Worm (Caenorhabditis elegans) whole organism, young adult: ENCODE data around the gene haly-1.
A peak's percentile ranks its signal among the peaks of the same experiment; 100 is the strongest.

Source experiments
- B0336.3 ChIP-seq: fragments of 200-800 bp; sonication (Bioruptor generic); IDR thresholded peaks from 2 replicates; pipeline ENCODE4 v1.3.6; 2022; ENCODE audit warnings: missing genetic modification characterization, missing compliant biosample characterization
- C17E4.6 ChIP-seq: fragments of 200-800 bp; sonication (Bioruptor generic); IDR thresholded peaks from 2 replicates; pipeline ENCODE4 v1.3.6; 2022; ENCODE audit warnings: missing genetic modification reagents, missing genetic modification characterization, missing compliant biosample characterization
- D2030.7 ChIP-seq: fragments of 200-800 bp; sonication (Bioruptor generic); IDR thresholded peaks from 2 replicates; pipeline ENCODE4 v1.3.6; 2022; ENCODE audit warnings: missing genetic modification reagents, missing genetic modification characterization, missing compliant biosample characterization
- F49E8.2 ChIP-seq: sonication (generic microtip); optimal IDR thresholded peaks from 3 replicates; lab custom pipeline; 2017; ENCODE audit warnings: missing genetic modification characterization, mild to moderate bottlenecking, missing compliant biosample characterization, antibody characterized with exemption, moderate library complexity; ENCODE audit not compliant: insufficient read depth
- F57A8.1 ChIP-seq: fragments of 200-800 bp; sonication (Bioruptor generic); optimal IDR thresholded peaks from 2 replicates; lab custom pipeline; 2018; ENCODE audit warnings: mild to moderate bottlenecking, missing genetic modification characterization, moderate library complexity, missing compliant biosample characterization
- F57C9.4 ChIP-seq: sonication (generic microtip); optimal IDR thresholded peaks from 2 replicates; lab custom pipeline; 2017; ENCODE audit warnings: mild to moderate bottlenecking, missing genetic modification characterization, missing compliant biosample characterization
- Y79H2A.3 ChIP-seq: fragments of 200-800 bp; sonication (Bioruptor generic); conservative IDR thresholded peaks from 2 replicates; pipeline ENCODE4 v1.3.6; 2022; ENCODE audit warnings: missing genetic modification reagents, missing genetic modification characterization, missing compliant biosample characterization
- Y95B8A.8 ChIP-seq: fragments of 200-800 bp; sonication (Bioruptor generic); IDR thresholded peaks from 2 replicates; pipeline ENCODE4 v1.3.6; 2022; ENCODE audit warnings: missing genetic modification reagents, missing genetic modification characterization, missing compliant biosample characterization
- akir-1 ChIP-seq: fragments of 200-800 bp; sonication (Bioruptor generic); optimal IDR thresholded peaks from 2 replicates; lab custom pipeline; 2018; ENCODE audit warnings: mild to moderate bottlenecking, missing genetic modification characterization, moderate library complexity, missing compliant biosample characterization
- atf-7 ChIP-seq: sonication (generic microtip); optimal IDR thresholded peaks from 2 replicates; lab custom pipeline; 2017; ENCODE audit warnings: mild to moderate bottlenecking, missing genetic modification characterization, missing compliant biosample characterization
- athp-1 ChIP-seq: sonication (generic microtip); optimal IDR thresholded peaks from 2 replicates; lab custom pipeline; 2017; ENCODE audit warnings: mild to moderate bottlenecking, missing genetic modification characterization, missing compliant biosample characterization
- attf-5 ChIP-seq: fragments of 200-800 bp; sonication (Bioruptor generic); optimal IDR thresholded peaks from 2 replicates; lab custom pipeline; 2018; ENCODE audit warnings: mild to moderate bottlenecking, missing genetic modification characterization, missing compliant biosample characterization
- bed-1 ChIP-seq: fragments of 200-800 bp; sonication (Bioruptor generic); IDR thresholded peaks from 2 replicates; pipeline ENCODE4 v1.3.6; 2022; ENCODE audit warnings: missing genetic modification reagents, missing genetic modification characterization, missing compliant biosample characterization
- ceh-91 ChIP-seq: fragments of 200-800 bp; sonication (Bioruptor generic); IDR thresholded peaks from 2 replicates; pipeline ENCODE4 v1.3.6; 2022; ENCODE audit warnings: missing genetic modification reagents, missing genetic modification characterization, missing compliant biosample characterization
- dox-1 ChIP-seq: fragments of 200-800 bp; sonication (Bioruptor generic); IDR thresholded peaks from 2 replicates; pipeline ENCODE4 v1.3.6; 2022; ENCODE audit warnings: missing genetic modification reagents, missing genetic modification characterization, missing compliant biosample characterization
- efl-1 ChIP-seq: fragments of 150-350 bp; optimal IDR thresholded peaks from 2 replicates; lab custom pipeline; 2014; ENCODE audit warnings: missing biosample characterization, missing genetic modification reagents, missing genetic modification characterization
- fkh-3 ChIP-seq: sonication (generic microtip); optimal IDR thresholded peaks from 2 replicates; lab custom pipeline; 2016; ENCODE audit warnings: mild to moderate bottlenecking, missing genetic modification characterization, missing compliant biosample characterization
- hlh-26 ChIP-seq: fragments of 200-800 bp; sonication (Bioruptor generic); conservative IDR thresholded peaks from 2 replicates; pipeline ENCODE4 v1.3.6; 2022; ENCODE audit warnings: missing genetic modification reagents, missing genetic modification characterization, missing compliant biosample characterization
- hmg-20 ChIP-seq: fragments of 200-800 bp; sonication (Bioruptor generic); IDR thresholded peaks from 2 replicates; pipeline ENCODE4 v1.3.6; 2022; ENCODE audit warnings: missing genetic modification reagents, missing genetic modification characterization, missing compliant biosample characterization
- hrde-1 ChIP-seq: sonication (generic microtip); optimal IDR thresholded peaks from 2 replicates; lab custom pipeline; 2016; ENCODE audit warnings: missing genetic modification characterization, mild to moderate bottlenecking, missing compliant biosample characterization, moderate library complexity, missing genotype, missing genetic modification reagents, borderline replicate concordance
- lag-1 ChIP-seq: fragments of 200-800 bp; sonication (Bioruptor generic); IDR thresholded peaks from 2 replicates; pipeline ENCODE4 v1.3.6; 2022; ENCODE audit warnings: missing genetic modification reagents, missing genetic modification characterization, missing compliant biosample characterization
- lin-40 ChIP-seq: sonication (generic microtip); optimal IDR thresholded peaks from 2 replicates; lab custom pipeline; 2016; ENCODE audit warnings: missing genetic modification characterization, mild to moderate bottlenecking, missing compliant biosample characterization, missing genotype, missing genetic modification reagents
- lin-54 ChIP-seq: fragments of 200-800 bp; sonication (Bioruptor generic); optimal IDR thresholded peaks from 2 replicates; lab custom pipeline; 2018; ENCODE audit warnings: mild to moderate bottlenecking, missing genetic modification characterization, missing compliant biosample characterization
- lir-1 ChIP-seq: fragments of 200-800 bp; sonication (Bioruptor generic); conservative IDR thresholded peaks from 2 replicates; pipeline ENCODE4 v1.3.6; 2022; ENCODE audit warnings: missing genetic modification reagents, missing genetic modification characterization, missing compliant biosample characterization
- lsl-1 ChIP-seq: fragments of 200-800 bp; sonication (Bioruptor generic); optimal IDR thresholded peaks from 2 replicates; lab custom pipeline; 2018; ENCODE audit warnings: mild to moderate bottlenecking, missing genetic modification characterization, moderate library complexity, missing compliant biosample characterization
- madf-6 ChIP-seq: fragments of 200-800 bp; sonication (Bioruptor generic); IDR thresholded peaks from 2 replicates; pipeline ENCODE4 v1.3.6; 2022; ENCODE audit warnings: missing genetic modification reagents, missing genetic modification characterization, missing compliant biosample characterization
- mes-4 ChIP-seq: sonication (generic microtip); optimal IDR thresholded peaks from 2 replicates; lab custom pipeline; 2016; ENCODE audit warnings: missing genotype, missing genetic modification characterization, missing compliant biosample characterization
- mxl-1 ChIP-seq: sonication (generic microtip); optimal IDR thresholded peaks from 2 replicates; lab custom pipeline; 2016; ENCODE audit warnings: missing genetic modification characterization, missing compliant biosample characterization
- nfyb-1 ChIP-seq: fragments of 200-800 bp; sonication (Bioruptor generic); IDR thresholded peaks from 2 replicates; pipeline ENCODE4 v1.3.6; 2022; ENCODE audit warnings: missing genetic modification reagents, missing genetic modification characterization, missing compliant biosample characterization
- nhr-27 ChIP-seq: fragments of 200-800 bp; sonication (Bioruptor generic); optimal IDR thresholded peaks from 2 replicates; lab custom pipeline; 2018; ENCODE audit warnings: mild to moderate bottlenecking, missing genetic modification characterization, moderate library complexity, missing compliant biosample characterization
- nhr-80 ChIP-seq: sonication (generic microtip); optimal IDR thresholded peaks from 2 replicates; lab custom pipeline; 2016; ENCODE audit warnings: missing genetic modification characterization, missing compliant biosample characterization
- pbrm-1 ChIP-seq: fragments of 200-800 bp; sonication (Bioruptor generic); IDR thresholded peaks from 2 replicates; pipeline ENCODE4 v1.3.6; 2022; ENCODE audit warnings: missing genetic modification reagents, missing genetic modification characterization, missing compliant biosample characterization
- pha-4 ChIP-seq: fragments of 150-350 bp; sonication (generic microtip); optimal IDR thresholded peaks from 2 replicates; lab custom pipeline; 2014; ENCODE audit warnings: missing biosample characterization, missing genetic modification reagents, missing genetic modification characterization
- sdz-38 ChIP-seq: sonication (generic microtip); optimal IDR thresholded peaks from 2 replicates; lab custom pipeline; 2016; ENCODE audit warnings: missing genotype, missing genetic modification characterization, missing compliant biosample characterization
- sea-2 ChIP-seq: fragments of 200-800 bp; sonication (Bioruptor generic); IDR thresholded peaks from 2 replicates; pipeline ENCODE4 v1.3.6; 2022; ENCODE audit warnings: missing genetic modification characterization, missing compliant biosample characterization
- snpc-1.1 ChIP-seq: sonication (generic microtip); optimal IDR thresholded peaks from 2 replicates; lab custom pipeline; 2017; ENCODE audit warnings: missing genetic modification characterization, mild to moderate bottlenecking, missing compliant biosample characterization, antibody characterized with exemption, moderate library complexity, missing genotype, missing genetic modification reagents; ENCODE audit not compliant: insufficient read depth
- somi-1 ChIP-seq: fragments of 200-800 bp; sonication (Bioruptor generic); optimal IDR thresholded peaks from 2 replicates; lab custom pipeline; 2018; ENCODE audit warnings: mild to moderate bottlenecking, missing genetic modification characterization, missing compliant biosample characterization
- tbp1 ChIP-seq: fragments of 200-800 bp; sonication (Bioruptor generic); optimal IDR thresholded peaks from 2 replicates; lab custom pipeline; 2018; ENCODE audit warnings: mild to moderate bottlenecking, missing genetic modification characterization, missing compliant biosample characterization
- tbx-9 ChIP-seq: sonication (generic microtip); optimal IDR thresholded peaks from 2 replicates; lab custom pipeline; 2016; ENCODE audit warnings: borderline replicate concordance, missing genetic modification characterization, inconsistent platforms, missing compliant biosample characterization
- tlf-1 ChIP-seq: fragments of 200-800 bp; sonication (Bioruptor generic); optimal IDR thresholded peaks from 2 replicates; lab custom pipeline; 2018; ENCODE audit warnings: mild to moderate bottlenecking, missing genetic modification characterization, missing compliant biosample characterization
- xnd-1 ChIP-seq: sonication (generic microtip); optimal IDR thresholded peaks from 2 replicates; lab custom pipeline; 2016; ENCODE audit warnings: missing genotype, missing genetic modification reagents, missing genetic modification characterization, missing compliant biosample characterization
- zfh-2 ChIP-seq: fragments of 200-800 bp; sonication (Bioruptor generic); conservative IDR thresholded peaks from 2 replicates; pipeline ENCODE4 v1.3.6; 2022; ENCODE audit warnings: missing genetic modification reagents, missing genetic modification characterization, missing compliant biosample characterization
- ztf-26 ChIP-seq: sonication (generic microtip); optimal IDR thresholded peaks from 2 replicates; lab custom pipeline; 2017; ENCODE audit warnings: missing genetic modification characterization, missing compliant biosample characterization
- ztf-6 ChIP-seq: fragments of 200-800 bp; sonication (Bioruptor generic); IDR thresholded peaks from 2 replicates; pipeline ENCODE4 v1.3.6; 2022; ENCODE audit warnings: missing genetic modification reagents, missing genetic modification characterization, missing compliant biosample characterization

The haly-1 gene

DNA sequence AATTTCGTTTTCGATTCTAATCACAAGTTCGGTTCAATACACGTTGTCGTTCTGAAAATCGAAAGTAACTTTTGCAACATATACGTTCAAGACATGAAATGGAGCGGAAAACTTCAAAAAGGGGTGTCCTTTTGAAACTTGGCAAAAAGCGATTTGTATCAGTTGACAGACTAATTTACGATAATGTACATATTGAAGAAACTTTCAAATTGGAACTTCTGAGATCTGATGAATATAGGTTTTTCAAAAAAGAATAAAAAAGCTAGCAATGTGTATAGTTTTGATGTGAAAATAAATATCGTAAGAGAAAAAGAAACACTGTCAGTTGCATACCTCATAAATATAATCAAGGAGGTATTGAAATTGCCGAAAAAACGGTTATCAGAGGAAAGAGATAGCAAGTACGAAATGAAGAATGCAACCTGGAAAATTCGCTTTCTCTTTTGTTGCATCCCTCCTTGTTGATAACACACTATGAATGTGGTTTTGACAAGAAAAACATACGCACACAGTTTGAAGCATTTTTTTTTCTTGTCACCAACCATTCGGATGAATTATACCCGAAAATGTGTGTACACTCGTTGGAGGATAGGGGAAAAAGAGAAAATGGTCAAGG is 32.7 kb upstream of the haly-1 start, which contains the start of gene dgn-1:
Gene dgn-1 (minus strand): TSS at position 51 of the 616 bp plus-strand sequence.
- TF ChIP-seq F49E8.2 (tag; lab: Kevin White, UChicago) (no peak), nhr-80 (tag; lab: Kevin White, UChicago) (peak; percentile 56)

DNA sequence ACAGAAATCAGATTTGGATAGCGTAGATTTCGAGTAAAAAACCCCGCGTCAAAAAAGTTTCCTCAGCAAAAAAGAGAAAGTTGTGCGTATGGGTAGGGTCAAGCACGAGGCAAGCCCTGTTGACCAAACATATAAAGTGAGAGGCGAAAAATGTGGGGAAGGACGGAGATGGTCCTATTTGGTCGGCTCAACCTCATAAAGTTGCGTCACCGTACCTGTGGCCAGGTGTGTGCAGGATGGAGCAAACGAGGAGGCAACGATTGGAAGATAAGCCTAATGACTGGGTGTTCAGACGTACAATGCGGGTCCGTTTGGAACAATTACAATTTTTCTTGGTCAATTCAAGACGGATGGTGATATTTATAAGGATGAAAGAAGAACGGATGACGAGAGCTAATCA is 30.7 kb upstream of the haly-1 start:
- TF ChIP-seq fkh-3 (no peak), athp-1 (tag; lab: Kevin White, UChicago) (no peak), nfyb-1 (GFP tag; lab: Robert Waterston, UW) (no peak), F49E8.2 (tag; lab: Kevin White, UChicago) (no peak), akir-1 (GFP tag; lab: Kevin White, UChicago) (no peak), atf-7 (tag; lab: Kevin White, UChicago) (no peak), lin-54 (GFP tag; lab: Kevin White, UChicago) (no peak), lsl-1 (no peak), lin-40 (tag; lab: Kevin White, UChicago) (no peak), mes-4 (tag; lab: Kevin White, UChicago) (no peak), sea-2 (no peak), Y95B8A.8 (no peak), pbrm-1 (GFP tag; lab: Robert Waterston, UW) (no peak), efl-1 (GFP tag; lab: Kevin White, UChicago) (no peak), sdz-38 (tag; lab: Kevin White, UChicago) (no peak), snpc-1.1 (tag; lab: Kevin White, UChicago) (no peak), hrde-1 (tag; lab: Kevin White, UChicago) (no peak), F57A8.1 (GFP tag; lab: Kevin White, UChicago) (no peak), pha-4 (tag; lab: Kevin White, UChicago) (no peak), somi-1 (GFP tag; lab: Kevin White, UChicago) (no peak)

DNA sequence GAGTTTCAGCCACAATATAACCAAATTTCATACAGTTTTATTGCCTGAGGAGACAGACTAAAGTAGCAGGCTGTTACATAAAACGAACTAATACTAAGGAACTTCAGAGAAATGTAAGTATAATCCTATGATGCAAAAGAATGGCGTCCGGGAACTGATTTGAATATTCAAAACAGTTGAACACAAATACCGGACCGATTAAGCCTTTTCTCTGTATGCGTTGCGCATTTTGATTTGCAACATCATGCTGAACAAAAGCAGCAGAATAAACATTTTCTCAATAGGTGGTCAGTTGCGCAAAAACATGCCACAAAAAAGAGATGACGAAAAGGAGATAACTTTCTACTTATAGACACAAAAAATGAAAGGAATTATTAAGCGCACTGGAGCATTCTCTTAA is 27.6 kb upstream of the haly-1 start:
- TF ChIP-seq lag-1 (GFP tag; lab: Robert Waterston, UW), result no peak
- TF ChIP-seq mes-4 (tag; lab: Kevin White, UChicago), result no peak
- no peak for TF ChIP-seq madf-6 (GFP tag; lab: Robert Waterston, UW)
- TF ChIP-seq B0336.3 (GFP tag; lab: Robert Waterston, UW), result no peak
- TF ChIP-seq zfh-2 (GFP tag; lab: Robert Waterston, UW), result no peak
- TF ChIP-seq Y79H2A.3 (GFP tag; lab: Robert Waterston, UW), result no peak
- TF ChIP-seq dox-1, result no peak
- no peak for TF ChIP-seq attf-5 (GFP tag; lab: Kevin White, UChicago)
- no peak for TF ChIP-seq mxl-1 (tag; lab: Kevin White, UChicago)
- no peak for TF ChIP-seq tlf-1 (GFP tag; lab: Kevin White, UChicago)
- TF ChIP-seq bed-1 (GFP tag; lab: Robert Waterston, UW), result no peak

DNA sequence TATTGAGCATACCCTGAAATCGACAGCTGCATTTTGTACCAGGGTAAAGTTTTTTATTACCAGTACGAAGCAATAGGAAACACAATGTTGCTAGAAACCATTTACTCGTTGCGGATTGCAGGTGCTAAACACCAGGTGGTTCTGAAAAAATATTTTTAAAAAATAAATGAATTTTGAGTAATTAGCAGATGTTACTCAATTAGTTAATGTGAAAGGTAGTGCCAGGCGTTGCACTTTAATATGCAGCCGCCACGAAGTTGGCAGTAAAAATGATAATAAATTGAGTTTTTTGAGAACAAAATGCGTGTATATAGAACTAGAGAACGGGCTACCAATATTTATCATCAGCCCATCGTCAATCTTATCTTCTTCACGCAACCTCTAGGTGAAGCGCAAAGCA is 23.2 kb upstream of the haly-1 start, which contains the start of gene nstp-9:
Gene nstp-9 (minus strand): TSS at position 101 of the 400 bp plus-strand sequence.
- no peak for TF ChIP-seq pha-4 (tag; lab: Kevin White, UChicago)
- TF ChIP-seq hmg-20, result no peak
- no peak for TF ChIP-seq ztf-26 (tag; lab: Kevin White, UChicago)
- TF ChIP-seq F57C9.4 (tag; lab: Kevin White, UChicago), result no peak
- no peak for TF ChIP-seq ceh-91 (GFP tag; lab: Robert Waterston, UW)
- TF ChIP-seq nhr-27, result no peak
- no peak for TF ChIP-seq lir-1
- no peak for TF ChIP-seq tbp1
- no peak for TF ChIP-seq pbrm-1 (GFP tag; lab: Robert Waterston, UW)
- TF ChIP-seq athp-1 (tag; lab: Kevin White, UChicago), result no peak
- TF ChIP-seq sdz-38 (tag; lab: Kevin White, UChicago), result no peak
- TF ChIP-seq hlh-26 (GFP tag; lab: Robert Waterston, UW), result no peak
- no peak for TF ChIP-seq C17E4.6 (GFP tag; lab: Robert Waterston, UW)
- TF ChIP-seq tbx-9 (tag; lab: Kevin White, UChicago), result no peak
- no peak for TF ChIP-seq ztf-6
- no peak for TF ChIP-seq xnd-1 (tag; lab: Kevin White, UChicago)
- TF ChIP-seq D2030.7 (GFP tag; lab: Robert Waterston, UW), result no peak
- no peak for TF ChIP-seq mxl-1 (tag; lab: Kevin White, UChicago)
